Worm (Caenorhabditis elegans) whole organism, L4/young adult: ENCODE results near the gene clec-57.

Experiments used
- dao-5 ChIP-seq: sonication (generic microtip); optimal IDR thresholded peaks from 2 replicates; lab custom pipeline; 2016; ENCODE audit warnings: missing genotype, missing genetic modification characterization, moderate library complexity, missing compliant biosample characterization
- him-1 ChIP-seq: sonication (generic microtip); optimal IDR thresholded peaks from 2 replicates; lab custom pipeline; 2016; ENCODE audit warnings: missing genotype, missing genetic modification reagents, missing genetic modification characterization, missing compliant biosample characterization

DNA sequence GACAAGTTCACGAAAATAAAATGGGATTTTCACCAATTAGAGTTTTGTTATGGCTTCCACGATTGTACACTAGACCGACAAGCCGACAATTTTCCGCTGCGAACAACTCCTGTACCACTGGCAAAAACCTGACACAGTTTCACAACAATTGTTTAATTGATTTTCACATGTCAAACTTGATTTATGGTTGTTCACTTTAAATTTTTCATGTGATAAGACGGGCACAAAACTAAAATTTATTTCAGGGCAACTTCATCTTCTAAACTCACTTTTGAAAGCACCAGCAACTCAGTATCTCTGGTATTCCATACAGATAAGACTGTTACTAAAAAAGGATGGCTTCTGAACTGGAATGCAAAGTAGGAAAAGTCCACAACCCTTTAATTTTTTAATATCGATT, 12.4 kb downstream of the clec-57 start, which contains the start of gene R02D5.7:
- TF ChIP-seq him-1 (tag; lab: Kevin White, UChicago) (no peak), dao-5 (tag; lab: Kevin White, UChicago) (no peak)
